Worm (Caenorhabditis elegans): ENCODE measurements around the gene C26B9.3.

Gene C26B9.3

DNA sequence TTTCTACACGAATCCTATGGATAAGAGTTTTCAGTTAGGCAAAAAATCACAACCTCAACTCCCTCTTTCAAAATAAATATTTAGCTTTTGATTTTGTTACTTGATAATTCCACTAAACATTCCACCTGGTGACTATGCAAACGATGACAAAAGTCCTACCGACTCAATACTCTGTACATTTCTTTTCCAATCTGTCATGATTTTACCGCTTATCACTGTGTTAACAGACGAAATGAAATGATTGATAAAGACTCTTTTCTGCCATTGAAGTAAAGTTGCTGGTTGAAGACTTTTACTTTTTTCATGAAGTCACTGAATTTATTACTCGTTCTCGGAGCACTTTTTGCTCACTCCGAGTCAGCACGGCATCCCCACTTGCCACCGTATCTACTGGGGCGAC is 8.9 kb upstream of the C26B9.3 start, which contains the start of gene C26B9.5:
Gene C26B9.5 (plus strand): TSS at position 244 of the 400 bp plus-strand sequence.
- no peak for TF ChIP-seq ref-1 (GFP tag; conservative IDR thresholded peaks at IDR 0.05)
- no peak for TF ChIP-seq flt-1 (GFP tag; IDR thresholded peaks at IDR 0.05)
- no peak for TF ChIP-seq tab-1 (GFP tag; IDR thresholded peaks at IDR 0.05)
- TF ChIP-seq ztf-29 (GFP tag; IDR thresholded peaks at IDR 0.05) = no peak
- no peak for TF ChIP-seq ztf-23 (GFP tag; IDR thresholded peaks at IDR 0.05)
- TF ChIP-seq cog-1 (tag; optimal IDR thresholded peaks at IDR 0.05) = no peak
- no peak for TF ChIP-seq med-1 (GFP tag; optimal IDR thresholded peaks at IDR 0.05; ENCODE audit: insufficient read depth)
- TF ChIP-seq klf-2 (GFP tag; conservative IDR thresholded peaks at IDR 0.05) = no peak
- no peak for TF ChIP-seq T22C8.4 (GFP tag; IDR thresholded peaks at IDR 0.05)

DNA sequence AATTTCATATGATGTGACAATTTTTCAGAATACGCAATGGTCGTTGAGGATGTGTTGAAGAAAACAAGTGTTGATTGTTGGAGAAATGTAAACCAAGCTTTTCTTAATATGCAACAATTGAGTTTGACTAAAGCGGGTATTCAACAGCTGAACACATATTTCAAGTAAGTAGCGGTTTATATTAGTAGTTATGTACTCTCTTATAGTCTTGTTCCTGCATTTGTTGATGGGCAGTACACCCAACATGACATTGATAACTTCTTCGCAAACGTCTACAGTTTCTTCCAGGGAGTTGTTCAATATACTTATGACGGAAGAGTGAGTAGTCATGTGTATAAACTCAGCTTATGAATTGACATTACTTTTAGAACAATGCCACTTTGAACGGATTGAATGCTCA is 7.3 kb upstream of the C26B9.3 start:
- no peak for TF ChIP-seq T22C8.4 (GFP tag; IDR thresholded peaks at IDR 0.05)
- TF ChIP-seq klf-2 (GFP tag; conservative IDR thresholded peaks at IDR 0.05) = no peak
- no peak for TF ChIP-seq tab-1 (GFP tag; IDR thresholded peaks at IDR 0.05)
- TF ChIP-seq ztf-23 (GFP tag; IDR thresholded peaks at IDR 0.05) = no peak
- no peak for TF ChIP-seq cog-1 (tag; optimal IDR thresholded peaks at IDR 0.05)
- TF ChIP-seq flt-1 (GFP tag; IDR thresholded peaks at IDR 0.05) = no peak
- no peak for TF ChIP-seq ztf-29 (GFP tag; IDR thresholded peaks at IDR 0.05)
- TF ChIP-seq med-1 (GFP tag; optimal IDR thresholded peaks at IDR 0.05; ENCODE audit: insufficient read depth) = no peak
- no peak for TF ChIP-seq ref-1 (GFP tag; conservative IDR thresholded peaks at IDR 0.05)

DNA sequence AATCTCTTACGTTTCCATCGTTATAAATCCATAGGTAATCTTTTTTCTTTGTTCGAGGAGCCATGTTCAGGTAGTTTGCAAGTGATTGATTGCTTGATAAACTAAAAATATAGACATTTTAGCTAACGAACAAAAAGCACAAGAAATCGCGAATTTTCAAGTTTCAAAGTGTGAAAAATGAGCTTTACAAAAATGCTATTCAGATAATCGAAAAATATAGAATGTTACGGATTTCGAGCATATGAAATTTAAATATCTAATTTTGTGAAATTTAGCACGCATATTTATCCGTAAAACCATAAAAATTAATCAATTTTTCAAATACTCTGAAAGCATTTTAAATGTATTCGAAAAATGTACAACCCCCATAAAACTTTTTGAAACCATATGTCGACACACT is 2.7 kb upstream of the C26B9.3 start, which contains the start of gene C26B9.6:
Gene C26B9.6 (minus strand): TSS at position 101 of the 400 bp plus-strand sequence.
- TF ChIP-seq T22C8.4 (GFP tag; IDR thresholded peaks at IDR 0.05) (no peak), cog-1 (tag; optimal IDR thresholded peaks at IDR 0.05) (no peak), flt-1 (GFP tag; IDR thresholded peaks at IDR 0.05) (no peak), tab-1 (GFP tag; IDR thresholded peaks at IDR 0.05) (no peak), klf-2 (GFP tag; conservative IDR thresholded peaks at IDR 0.05) (no peak), ref-1 (GFP tag; conservative IDR thresholded peaks at IDR 0.05) (no peak), ztf-23 (GFP tag; IDR thresholded peaks at IDR 0.05) (no peak), med-1 (GFP tag; optimal IDR thresholded peaks at IDR 0.05; ENCODE audit: insufficient read depth) (no peak), ztf-29 (GFP tag; IDR thresholded peaks at IDR 0.05) (no peak)

DNA sequence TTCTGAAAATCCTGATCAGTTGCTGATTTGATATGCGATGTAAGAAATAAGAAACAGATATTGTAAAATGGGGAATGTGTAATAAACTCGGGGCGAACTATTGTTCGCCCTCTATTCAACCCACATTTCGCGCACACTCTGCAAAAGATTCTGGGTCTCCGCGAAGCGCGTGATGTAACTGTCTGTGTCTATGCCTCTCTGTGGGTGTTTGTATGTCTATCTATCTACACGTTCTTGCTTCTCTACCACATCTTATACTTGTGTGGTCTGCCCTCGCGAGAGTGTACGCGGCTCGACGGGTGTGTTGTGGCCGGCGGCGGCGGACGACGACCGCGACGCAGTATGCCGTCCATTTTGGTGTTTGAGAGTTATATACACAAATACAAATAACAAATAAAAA is 1.6 kb upstream of the C26B9.3 start:
- TF ChIP-seq med-1 (GFP tag; optimal IDR thresholded peaks at IDR 0.05; ENCODE audit: insufficient read depth) (no peak), ref-1 (GFP tag; conservative IDR thresholded peaks at IDR 0.05) (no peak), tab-1 (GFP tag; IDR thresholded peaks at IDR 0.05) (no peak), klf-2 (GFP tag; conservative IDR thresholded peaks at IDR 0.05) (no peak), ztf-29 (GFP tag; IDR thresholded peaks at IDR 0.05) (peak; percentile 33; the same call in 1 of the 2 replicates), T22C8.4 (GFP tag; IDR thresholded peaks at IDR 0.05) (no peak), ztf-23 (GFP tag; IDR thresholded peaks at IDR 0.05) (no peak), cog-1 (tag; optimal IDR thresholded peaks at IDR 0.05) (peak; percentile 76), flt-1 (GFP tag; IDR thresholded peaks at IDR 0.05) (no peak)

DNA sequence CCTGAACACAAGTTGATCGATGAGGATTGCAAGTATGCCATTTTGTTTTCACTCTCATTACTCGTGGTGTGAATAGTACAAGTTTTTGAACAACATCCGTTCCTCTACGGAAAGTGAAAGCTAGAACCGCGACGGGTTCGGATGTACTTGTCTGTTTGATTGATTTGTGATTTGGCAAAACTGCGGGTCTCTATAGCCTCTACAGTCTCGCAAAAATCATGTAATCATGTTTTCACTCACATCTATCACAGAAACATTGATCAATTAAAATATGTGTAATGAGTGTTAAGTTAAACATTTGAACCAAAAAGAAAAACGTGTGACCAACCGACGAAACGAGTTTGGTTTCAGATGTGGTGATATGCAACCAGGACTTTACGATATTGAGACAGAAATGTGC is 1.3 kb downstream of the C26B9.3 start:
- no peak for TF ChIP-seq flt-1 (GFP tag; IDR thresholded peaks at IDR 0.05)
- TF ChIP-seq T22C8.4 (GFP tag; IDR thresholded peaks at IDR 0.05) = no peak
- no peak for TF ChIP-seq klf-2 (GFP tag; conservative IDR thresholded peaks at IDR 0.05)
- TF ChIP-seq tab-1 (GFP tag; IDR thresholded peaks at IDR 0.05) = no peak
- no peak for TF ChIP-seq cog-1 (tag; optimal IDR thresholded peaks at IDR 0.05)
- TF ChIP-seq ztf-29 (GFP tag; IDR thresholded peaks at IDR 0.05) = no peak
- TF ChIP-seq med-1 (GFP tag; optimal IDR thresholded peaks at IDR 0.05; ENCODE audit: insufficient read depth) = no peak
- TF ChIP-seq ref-1 (GFP tag; conservative IDR thresholded peaks at IDR 0.05) = no peak
- no peak for TF ChIP-seq ztf-23 (GFP tag; IDR thresholded peaks at IDR 0.05)

DNA sequence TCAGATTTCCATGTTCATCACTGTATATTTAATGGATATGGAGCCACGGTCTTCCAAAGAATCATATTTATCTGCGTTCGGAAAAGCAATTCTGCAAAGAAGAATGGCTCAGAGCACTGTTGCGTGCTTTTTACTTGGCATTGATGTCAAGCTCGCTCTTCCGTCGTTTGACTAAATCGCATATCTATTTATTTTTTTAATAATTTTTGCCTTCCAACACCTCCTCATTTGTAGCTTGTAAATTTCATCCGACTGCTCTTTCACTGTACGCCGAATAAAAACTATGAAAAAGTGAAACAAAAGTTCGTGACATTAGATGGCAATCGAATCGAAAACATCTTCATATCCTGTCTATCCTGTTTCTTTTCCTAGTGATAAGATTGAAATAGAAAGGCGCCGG is 1.8 kb downstream of the C26B9.3 start, which contains the start of gene C26B9.2:
Gene C26B9.2 (plus strand): TSS at position 301 of the 400 bp plus-strand sequence.
- TF ChIP-seq med-1 (GFP tag; optimal IDR thresholded peaks at IDR 0.05; ENCODE audit: insufficient read depth) (no peak), T22C8.4 (GFP tag; IDR thresholded peaks at IDR 0.05) (no peak), tab-1 (GFP tag; IDR thresholded peaks at IDR 0.05) (no peak), klf-2 (GFP tag; conservative IDR thresholded peaks at IDR 0.05) (no peak), ztf-29 (GFP tag; IDR thresholded peaks at IDR 0.05) (no peak), ztf-23 (GFP tag; IDR thresholded peaks at IDR 0.05) (no peak)

DNA sequence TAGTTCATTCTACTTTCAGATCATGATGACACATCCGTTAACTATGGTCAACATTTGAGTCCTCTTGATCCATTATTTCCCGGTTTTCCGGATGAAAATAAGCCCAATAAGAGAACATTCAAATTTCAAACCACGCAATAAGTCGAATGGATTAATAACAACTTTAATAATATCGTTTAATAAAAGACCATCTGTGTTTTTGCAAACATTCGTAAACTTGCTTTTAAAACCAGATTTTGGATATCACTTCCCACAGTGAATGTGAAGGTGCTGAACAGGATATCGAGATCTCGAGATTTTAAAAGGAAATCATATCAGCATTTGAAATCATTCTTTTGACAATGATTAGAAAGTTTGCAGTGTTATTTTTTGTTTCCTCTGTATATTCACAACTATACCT is 3.9 kb downstream of the C26B9.3 start, which contains the start of gene C26B9.7:
Gene C26B9.7 (plus strand): TSS at position 301 of the 400 bp plus-strand sequence.
- TF ChIP-seq ztf-23 (GFP tag; IDR thresholded peaks at IDR 0.05) = no peak
- TF ChIP-seq flt-1 (GFP tag; IDR thresholded peaks at IDR 0.05) = no peak
- TF ChIP-seq ztf-29 (GFP tag; IDR thresholded peaks at IDR 0.05) = no peak
- TF ChIP-seq med-1 (GFP tag; optimal IDR thresholded peaks at IDR 0.05; ENCODE audit: insufficient read depth) = no peak

DNA sequence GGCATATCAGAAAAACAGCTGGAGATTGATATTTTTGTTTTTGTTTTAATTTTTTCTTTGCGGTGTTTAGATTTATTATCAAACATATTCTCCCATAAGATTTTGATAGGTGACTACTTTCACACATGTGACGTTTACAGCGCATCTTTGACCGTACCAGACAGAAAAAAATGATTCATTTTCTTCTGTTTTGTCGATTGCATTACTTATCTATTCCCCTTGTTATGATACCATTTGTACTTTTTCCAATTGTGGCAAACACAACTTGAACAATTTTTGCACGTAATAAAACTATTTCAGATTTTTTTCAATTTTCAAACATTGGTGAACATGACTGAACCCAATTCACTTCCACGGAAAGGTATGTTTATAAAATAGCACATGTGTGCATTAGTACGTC is 6.2 kb downstream of the C26B9.3 start, which contains the start of gene C26B9.1:
Gene C26B9.1 (plus strand): TSS at position 301 of the 400 bp plus-strand sequence.
- TF ChIP-seq tab-1 (GFP tag; IDR thresholded peaks at IDR 0.05) (no peak), ztf-29 (GFP tag; IDR thresholded peaks at IDR 0.05) (no peak), cog-1 (tag; optimal IDR thresholded peaks at IDR 0.05) (no peak), ref-1 (GFP tag; conservative IDR thresholded peaks at IDR 0.05) (no peak), med-1 (GFP tag; optimal IDR thresholded peaks at IDR 0.05; ENCODE audit: insufficient read depth) (no peak), T22C8.4 (GFP tag; IDR thresholded peaks at IDR 0.05) (no peak), flt-1 (GFP tag; IDR thresholded peaks at IDR 0.05) (no peak), ztf-23 (GFP tag; IDR thresholded peaks at IDR 0.05) (no peak), klf-2 (GFP tag; conservative IDR thresholded peaks at IDR 0.05) (no peak)

DNA sequence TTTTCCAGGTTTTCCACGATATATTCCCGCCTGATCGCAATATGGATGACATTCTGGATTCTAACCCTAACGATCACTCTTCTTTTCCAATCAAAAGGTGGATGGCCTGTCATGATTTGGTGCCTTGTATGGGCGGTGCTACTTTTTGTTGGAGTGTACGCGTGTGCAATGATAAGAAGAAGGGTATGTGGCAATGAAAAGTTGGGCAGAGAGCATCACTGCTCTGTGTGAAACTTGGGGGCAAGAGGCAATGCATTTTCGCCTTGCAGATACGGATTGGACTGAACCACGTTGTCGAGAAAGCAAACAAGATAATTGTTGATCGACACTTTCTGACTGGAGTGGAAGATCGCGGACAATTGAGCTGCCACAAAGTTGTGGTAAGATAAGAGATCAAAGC is 8.2 kb downstream of the C26B9.3 start:
- no peak for TF ChIP-seq flt-1 (GFP tag; IDR thresholded peaks at IDR 0.05)
- TF ChIP-seq ztf-29 (GFP tag; IDR thresholded peaks at IDR 0.05) = no peak

DNA sequence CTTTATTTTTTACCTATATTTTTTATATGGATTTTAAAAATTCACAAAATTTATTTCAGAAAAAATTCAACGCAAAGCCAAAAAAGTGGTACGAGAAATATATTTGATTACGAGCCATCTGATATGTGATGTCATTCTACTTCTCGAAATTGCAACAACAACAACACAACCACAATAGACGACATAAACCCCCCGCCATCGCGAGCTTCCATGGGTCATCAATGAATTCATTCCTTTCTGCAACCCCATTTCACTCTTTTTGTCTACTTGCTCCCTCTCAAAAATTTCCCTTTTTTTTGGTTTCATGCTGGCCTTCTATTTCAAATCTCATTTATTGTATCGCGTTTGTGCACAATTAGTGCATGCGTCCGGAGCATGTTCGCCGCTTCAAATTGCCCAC is 9.8 kb downstream of the C26B9.3 start:
- TF ChIP-seq ztf-23 (GFP tag; IDR thresholded peaks at IDR 0.05) (no peak), T22C8.4 (GFP tag; IDR thresholded peaks at IDR 0.05) (no peak), cog-1 (tag; optimal IDR thresholded peaks at IDR 0.05) (no peak), klf-2 (GFP tag; conservative IDR thresholded peaks at IDR 0.05) (no peak), ztf-29 (GFP tag; IDR thresholded peaks at IDR 0.05) (no peak), med-1 (GFP tag; optimal IDR thresholded peaks at IDR 0.05; ENCODE audit: insufficient read depth) (no peak), flt-1 (GFP tag; IDR thresholded peaks at IDR 0.05) (no peak), tab-1 (GFP tag; IDR thresholded peaks at IDR 0.05) (no peak)
